In the genomic region with DNA sequence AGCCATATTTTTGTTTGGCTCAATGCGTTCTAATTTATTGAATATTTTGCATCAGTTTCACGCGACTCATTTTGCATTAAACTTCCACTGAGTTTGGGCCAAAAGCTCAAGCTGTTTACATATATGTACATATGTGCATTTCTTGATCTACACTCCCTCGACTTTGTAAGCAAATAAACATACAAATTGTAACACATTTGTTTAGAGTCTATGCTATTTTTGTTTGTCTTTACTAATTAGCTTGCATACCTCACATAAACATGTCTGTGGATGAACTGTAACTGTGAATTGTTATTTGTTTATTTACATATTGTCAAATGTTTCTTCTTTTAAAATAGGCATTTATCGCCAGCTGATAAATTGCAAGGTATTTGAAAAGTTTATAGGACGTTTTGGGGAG, we compare ENCODE assay signal across 2 fruit fly cellular contexts.
TF ChIP-seq lines count a peak whose summit lies in the region.

No protein-coding gene starts in this region.

- no peak for TF ChIP-seq CTCF in whole organism, embryonic (GFP tag; optimal IDR thresholded peaks at IDR 0.05; lab: Kevin White, UChicago)

TF ChIP-seq in whole organism, embryonic, 481 proteins besides CTCF, POLR2A, EP300 and RAD21 (continues in another document):
- TF ChIP-seq peb (GFP tag; IDR thresholded peaks at IDR 0.05; lab: Robert Waterston, UW) (no peak), CG3838 (GFP tag; optimal IDR thresholded peaks at IDR 0.05; lab: Kevin White, UChicago) (no peak), Ravus (GFP tag; IDR thresholded peaks at IDR 0.05; lab: Robert Waterston, UW) (no peak), zfh1 (GFP tag; IDR thresholded peaks at IDR 0.05; lab: Robert Waterston, UW) (0 out of 3 replicates have a peak, but pooled peaks have one; percentile 27), H15 (GFP tag; IDR thresholded peaks at IDR 0.05; lab: Robert Waterston, UW) (no peak), lmd (GFP tag; IDR thresholded peaks at IDR 0.05; lab: Robert Waterston, UW) (no peak), CG14860 (GFP tag; IDR thresholded peaks at IDR 0.05; lab: Robert Waterston, UW; ENCODE audit: partially characterized antibody) (no peak), sens (GFP tag; lab: Kevin White, UChicago) (peak; percentile 76), caup (GFP tag; optimal IDR thresholded peaks at IDR 0.05; lab: Kevin White, UChicago; ENCODE audit: severe bottlenecking) (peak; percentile 10), Sox100B (GFP tag; optimal IDR thresholded peaks at IDR 0.05; lab: Kevin White, UChicago) (peak; percentile 24), cad (GFP tag; optimal IDR thresholded peaks at IDR 0.05; lab: Kevin White, UChicago) (no peak), CG14014 (GFP tag; IDR thresholded peaks at IDR 0.05; lab: Robert Waterston, UW) (no peak), CG10267 (tag; optimal IDR thresholded peaks at IDR 0.05; lab: Kevin White, UChicago) (no peak), B-H1 (GFP tag; IDR thresholded peaks at IDR 0.05; lab: Robert Waterston, UW) (no peak; the same call in 2 of the 3 replicates), btn (GFP tag; optimal IDR thresholded peaks at IDR 0.05; lab: Kevin White, UChicago) (no peak), D (optimal IDR thresholded peaks at IDR 0.05; lab: Kevin White, UChicago) (no peak), D (GFP tag; optimal IDR thresholded peaks at IDR 0.05; lab: Kevin White, UChicago) (peak; percentile 0), CG11456 (GFP tag; IDR thresholded peaks at IDR 0.05; lab: Robert Waterston, UW) (no peak), CG42726 (GFP tag; IDR thresholded peaks at IDR 0.05; lab: Robert Waterston, UW; ENCODE audit: partially characterized antibody) (no peak), Lim3 (GFP tag; IDR thresholded peaks at IDR 0.05; lab: Robert Waterston, UW) (no peak), seq (GFP tag; IDR thresholded peaks at IDR 0.05; lab: Robert Waterston, UW) (0 out of 2 replicates have a peak, but pooled peaks have one; percentile 26), CG13775 (GFP tag; optimal IDR thresholded peaks at IDR 0.05; lab: Kevin White, UChicago) (no peak), CG3726 (GFP tag; IDR thresholded peaks at IDR 0.05; lab: Robert Waterston, UW) (no peak), CG7556 (GFP tag; optimal IDR thresholded peaks at IDR 0.05; lab: Kevin White, UChicago) (no peak), CG1647 (GFP tag; optimal IDR thresholded peaks at IDR 0.05; lab: Kevin White, UChicago) (no peak), slbo (GFP tag; IDR thresholded peaks at IDR 0.05; lab: Robert Waterston, UW) (no peak), sd (tag; optimal IDR thresholded peaks at IDR 0.05; lab: Kevin White, UChicago) (peak; percentile 22), CG12391 (tag; optimal IDR thresholded peaks at IDR 0.05; lab: Kevin White, UChicago) (no peak), Awh (GFP tag; IDR thresholded peaks at IDR 0.05; lab: Robert Waterston, UW) (peak; percentile 49; the same call in 1 of the 2 replicates), CG18619 (GFP tag; optimal IDR thresholded peaks at IDR 0.05; lab: Kevin White, UChicago) (peak; percentile 0), Dll (GFP tag; IDR thresholded peaks at IDR 0.05; lab: Robert Waterston, UW; ENCODE audit: partially characterized antibody) (no peak), CG12744 (GFP tag; optimal IDR thresholded peaks at IDR 0.05; lab: Kevin White, UChicago) (no peak), CG8765 (GFP tag; IDR thresholded peaks at IDR 0.05; lab: Robert Waterston, UW) (no peak), CkIIα-i1 (GFP tag; IDR thresholded peaks at IDR 0.05; lab: Robert Waterston, UW) (no peak), cas (GFP tag; IDR thresholded peaks at IDR 0.05; lab: Robert Waterston, UW) (no peak), gro (GFP tag; optimal IDR thresholded peaks at IDR 0.05; lab: Kevin White, UChicago) (no peak), ci (GFP tag; IDR thresholded peaks at IDR 0.05; lab: Robert Waterston, UW) (0 out of 3 replicates have a peak, but pooled peaks have one; percentile 17), scrt (GFP tag; optimal IDR thresholded peaks at IDR 0.05; lab: Kevin White, UChicago) (no peak), ato (GFP tag; IDR thresholded peaks at IDR 0.05; lab: Robert Waterston, UW; ENCODE audit: partially characterized antibody) (no peak), Sox102F (GFP tag; optimal IDR thresholded peaks at IDR 0.05; lab: Kevin White, UChicago) (peak; percentile 34), CG4854 (GFP tag; optimal IDR thresholded peaks at IDR 0.05; lab: Kevin White, UChicago) (peak; percentile 3), zfh2 (GFP tag; optimal IDR thresholded peaks at IDR 0.05; lab: Kevin White, UChicago) (no peak), ATbp (GFP tag; optimal IDR thresholded peaks at IDR 0.05; lab: Kevin White, UChicago) (peak; percentile 75)

TF ChIP-seq in whole organism, prepupa, 60 proteins besides CTCF, POLR2A, EP300 and RAD21:
- TF ChIP-seq fkh (GFP tag; optimal IDR thresholded peaks at IDR 0.05; lab: Kevin White, UChicago) (peak; percentile 12), CG6854 (GFP tag; optimal IDR thresholded peaks at IDR 0.05; lab: Kevin White, UChicago) (no peak)

Comparison
In these comparisons a context has a peak if more than half of its experiments do, and no peak if none do; other contexts are left out.
1. Of the 7 proteins assayed by ChIP-seq in both whole organism, embryonic and whole organism, prepupa: peak only in whole organism, embryonic: Blimp-1 and Sox102F; only in whole organism, prepupa: none; in both: none; in neither: 5.